Worm (Caenorhabditis elegans): ENCODE data around the gene snpc-1.3.

snpc-1.3 gene

ce11 chrV:5410679-5411078 is 28.3 kb downstream of the snpc-1.3 start, which contains the start of gene F08F3.4:
F08F3.4 (plus strand) TSS chrV:5410955.
- TF ChIP-seq ztf-4 (tag; optimal IDR thresholded peaks at IDR 0.05) = no peak
- TF ChIP-seq nhr-12 (tag; optimal IDR thresholded peaks at IDR 0.05) = no peak
- peak in 1 of 2 experiments; percentile 16 for TF ChIP-seq lin-35 (GFP tag; optimal IDR thresholded peaks at IDR 0.05)
- TF ChIP-seq unc-130 (tag; optimal IDR thresholded peaks at IDR 0.05) = no peak
- TF ChIP-seq F16B12.6 (tag; optimal IDR thresholded peaks at IDR 0.05) = no peak
- TF ChIP-seq lin-14 (GFP tag; optimal IDR thresholded peaks at IDR 0.05) = peak; percentile 85
- peak; percentile 26 for TF ChIP-seq nhr-90 (tag; optimal IDR thresholded peaks at IDR 0.05; ENCODE audit: poor library complexity)
- TF ChIP-seq nhr-237 (tag; optimal IDR thresholded peaks at IDR 0.05) = no peak
- TF ChIP-seq ztf-11 (tag; optimal IDR thresholded peaks at IDR 0.05) = no peak
- peak; percentile 98 for TF ChIP-seq nhr-85 (tag)
- peak; percentile 59 for TF ChIP-seq nhr-71 (tag; optimal IDR thresholded peaks at IDR 0.05)
- TF ChIP-seq pag-3 (tag; optimal IDR thresholded peaks at IDR 0.05; ENCODE audit: borderline replicate concordance, insufficient read depth) = no peak
- no peak for TF ChIP-seq lsy-2 (tag; optimal IDR thresholded peaks at IDR 0.05)
- TF ChIP-seq tlp-1 (tag; optimal IDR thresholded peaks at IDR 0.05) = no peak
- TF ChIP-seq C16A3.4 (tag; optimal IDR thresholded peaks at IDR 0.05) = no peak
- no peak for TF ChIP-seq nhr-76 (tag; optimal IDR thresholded peaks at IDR 0.05)
- no peak for TF ChIP-seq nhr-11 (tag; optimal IDR thresholded peaks at IDR 0.05)
- no peak for TF ChIP-seq fos-1 (tag; optimal IDR thresholded peaks at IDR 0.05)
- no peak for TF ChIP-seq unc-62 (GFP tag; optimal IDR thresholded peaks at IDR 0.05)
- TF ChIP-seq hlh-17 (GFP tag; optimal IDR thresholded peaks at IDR 0.05; ENCODE audit: borderline replicate concordance) = no peak
- no peak for TF ChIP-seq jun-1 (tag; optimal IDR thresholded peaks at IDR 0.05)
- TF ChIP-seq sup-37 (GFP tag; optimal IDR thresholded peaks at IDR 0.05) = no peak
- TF ChIP-seq zip-4 (GFP tag; optimal IDR thresholded peaks at IDR 0.05) = no peak
- TF ChIP-seq elt-3 (tag; optimal IDR thresholded peaks at IDR 0.05) = peak in 2 of 6 experiments; percentile 32 to 65
- no peak for TF ChIP-seq isw-1 (GFP tag; IDR thresholded peaks at IDR 0.05)
- TF ChIP-seq lin-13 (GFP tag; optimal IDR thresholded peaks at IDR 0.05) = no peak
- no peak for TF ChIP-seq pax-3 (tag; optimal IDR thresholded peaks at IDR 0.05)
- TF ChIP-seq mdl-1 (tag; optimal IDR thresholded peaks at IDR 0.05) = peak in 1 of 2 experiments; percentile 63
- no peak for TF ChIP-seq ceh-8 (GFP tag; optimal IDR thresholded peaks at IDR 0.05)
- TF ChIP-seq vab-15 (tag; optimal IDR thresholded peaks at IDR 0.05) = no peak
- TF ChIP-seq Y116A8C.19 (tag; optimal IDR thresholded peaks at IDR 0.05; ENCODE audit: borderline replicate concordance) = no peak
- no peak for TF ChIP-seq mef-2 (tag; optimal IDR thresholded peaks at IDR 0.05)
- no peak for TF ChIP-seq C34B4.2 (tag; optimal IDR thresholded peaks at IDR 0.05)
- no peak for TF ChIP-seq skn-1 (tag; optimal IDR thresholded peaks at IDR 0.05)
- no peak for TF ChIP-seq rnt-1 (tag; optimal IDR thresholded peaks at IDR 0.05)
- no peak for TF ChIP-seq elt-2 (tag; optimal IDR thresholded peaks at IDR 0.05)
- no peak for TF ChIP-seq fkh-10 (GFP tag; optimal IDR thresholded peaks at IDR 0.05)
- no peak for TF ChIP-seq unc-30 (tag; optimal IDR thresholded peaks at IDR 0.05)
- no peak for TF ChIP-seq ets-5 (GFP tag; IDR thresholded peaks at IDR 0.05)
- no peak for TF ChIP-seq sox-4 (tag; optimal IDR thresholded peaks at IDR 0.05)
- TF ChIP-seq tbx-2 (tag; optimal IDR thresholded peaks at IDR 0.05) = peak; percentile 45
- no peak for TF ChIP-seq ceh-88 (GFP tag; IDR thresholded peaks at IDR 0.05)
- no peak for TF ChIP-seq zag-1 (tag; optimal IDR thresholded peaks at IDR 0.05)
- TF ChIP-seq swsn-7 (tag; optimal IDR thresholded peaks at IDR 0.05) = no peak
- no peak for TF ChIP-seq ama-1 (optimal IDR thresholded peaks at IDR 0.05)
- TF ChIP-seq ceh-82 (tag; optimal IDR thresholded peaks at IDR 0.05) = no peak
- TF ChIP-seq aly-2 (tag; optimal IDR thresholded peaks at IDR 0.05) = no peak
- no peak for TF ChIP-seq xbp-1 (tag; optimal IDR thresholded peaks at IDR 0.05)
- no peak for TF ChIP-seq alr-1 (tag; optimal IDR thresholded peaks at IDR 0.05; ENCODE audit: borderline replicate concordance)
- TF ChIP-seq fkh-4 (tag; optimal IDR thresholded peaks at IDR 0.05; ENCODE audit: borderline replicate concordance) = no peak
- TF ChIP-seq hpl-2 (GFP tag; optimal IDR thresholded peaks at IDR 0.05) = no peak
- TF ChIP-seq snpc-4 (tag; optimal IDR thresholded peaks at IDR 0.05) = no peak
- no peak for TF ChIP-seq aha-1 (tag; optimal IDR thresholded peaks at IDR 0.05)
- TF ChIP-seq efl-3 (GFP tag; optimal IDR thresholded peaks at IDR 0.05) = no peak
